Worm (Caenorhabditis elegans) whole organism, L1 larva: Measurements from ENCODE around the gene Y48A6B.14.

Experiments used
- aly-2 ChIP-seq: fragments of 150-350 bp; optimal IDR thresholded peaks from 2 replicates; lab custom pipeline; 2014; ENCODE audit warnings: missing biosample characterization, missing genetic modification characterization
- efl-3 ChIP-seq: fragments of 200-800 bp; sonication (Bioruptor generic); optimal IDR thresholded peaks from 2 replicates; lab custom pipeline; 2018; ENCODE audit warnings: mild to moderate bottlenecking, missing genetic modification characterization, missing compliant biosample characterization
- lin-14 ChIP-seq: fragments of 200-800 bp; sonication (Bioruptor generic); optimal IDR thresholded peaks from 2 replicates; lab custom pipeline; 2018; ENCODE audit warnings: mild to moderate bottlenecking, missing genetic modification characterization, moderate library complexity, missing compliant biosample characterization
- lsy-2 ChIP-seq, 2 experiments: fragments of 150-350 bp; optimal IDR thresholded peaks; 2 replicates each; lab custom pipeline; 2014; ENCODE audit warnings: missing biosample characterization in 2 of 2, missing genetic modification characterization in 2 of 2
- nhr-12 ChIP-seq: sonication (generic microtip); optimal IDR thresholded peaks from 2 replicates; lab custom pipeline; 2017; ENCODE audit warnings: missing biosample characterization, missing genetic modification characterization
- snpc-4 ChIP-seq: fragments of 150-350 bp; optimal IDR thresholded peaks from 2 replicates; lab custom pipeline; 2014; ENCODE audit warnings: missing biosample characterization, missing genetic modification characterization
- sox-4 ChIP-seq: sonication (generic microtip); optimal IDR thresholded peaks from 2 replicates; lab custom pipeline; 2016; ENCODE audit warnings: missing genetic modification characterization, missing compliant biosample characterization
- unc-130 ChIP-seq: fragments of 150-350 bp; optimal IDR thresholded peaks from 2 replicates; lab custom pipeline; 2017; ENCODE audit warnings: missing biosample characterization, missing genetic modification characterization, inconsistent platforms
- zag-1 ChIP-seq: fragments of 150-350 bp; optimal IDR thresholded peaks from 2 replicates; lab custom pipeline; 2014; ENCODE audit warnings: missing biosample characterization, missing genetic modification characterization

DNA sequence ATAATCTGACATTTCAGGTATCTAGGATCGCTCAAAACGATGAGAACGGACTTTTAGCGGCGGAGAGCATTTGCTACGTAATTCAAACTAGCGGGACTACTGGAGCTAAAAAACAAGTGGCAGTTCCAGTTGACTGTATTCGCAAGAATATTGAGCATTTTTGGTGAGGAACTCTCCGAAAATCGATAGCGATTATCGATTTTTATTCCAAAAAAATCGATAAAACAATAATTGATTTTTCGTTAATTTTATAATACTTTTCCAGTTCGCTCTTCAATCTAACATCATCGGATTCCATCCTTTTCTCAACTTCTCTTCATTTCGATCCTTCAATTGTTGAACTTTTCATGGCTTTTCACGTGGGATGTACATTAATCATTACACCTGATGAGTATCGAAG is 37.9 kb downstream of the Y48A6B.14 start:
- TF ChIP-seq aly-2 (tag; lab: Kevin White, UChicago) (no peak), zag-1 (tag; lab: Kevin White, UChicago) (no peak), lsy-2 (tag; optimal IDR thresholded peaks at IDR 0.05; lab: Kevin White, UChicago) (no peak), sox-4 (no peak), lin-14 (GFP tag; lab: Kevin White, UChicago) (no peak), efl-3 (GFP tag; lab: Kevin White, UChicago) (no peak), unc-130 (tag; lab: Kevin White, UChicago) (no peak), nhr-12 (no peak), snpc-4 (no peak)
